Fruit fly (Drosophila melanogaster) whole organism, adult: ENCODE measurements around the gene topi.

ENCODE experiments used
- CG11617 ChIP-seq: fragments of 200-800 bp; sonication (Bioruptor generic); optimal IDR thresholded peaks from 2 replicates; lab custom pipeline; 2017; ENCODE audit warnings: mild to moderate bottlenecking, missing biosample characterization, missing genetic modification reagents, missing genetic modification characterization
- CG12768 ChIP-seq: fragments of 200-800 bp; sonication (Bioruptor generic); optimal IDR thresholded peaks from 2 replicates; lab custom pipeline; 2017; ENCODE audit warnings: missing biosample characterization, missing genetic modification characterization, mild to moderate bottlenecking, moderate library complexity, missing genetic modification reagents
- CG14711 ChIP-seq: fragments of 200-800 bp; sonication (Bioruptor generic); optimal IDR thresholded peaks from 2 replicates; lab custom pipeline; 2018; ENCODE audit warnings: missing biosample characterization, mild to moderate bottlenecking, missing genetic modification characterization, moderate library complexity
- CG1620 ChIP-seq: fragments of 200-800 bp; sonication (Bioruptor generic); optimal IDR thresholded peaks from 2 replicates; lab custom pipeline; 2016; ENCODE audit warnings: missing biosample characterization, missing genetic modification characterization
- CG33017 ChIP-seq: fragments of 200-800 bp; sonication (Bioruptor generic); optimal IDR thresholded peaks from 2 replicates; lab custom pipeline; 2018; ENCODE audit warnings: missing biosample characterization, mild to moderate bottlenecking, missing genetic modification characterization, moderate library complexity
- CG5204 ChIP-seq: fragments of 200-800 bp; sonication (Bioruptor generic); optimal IDR thresholded peaks from 2 replicates; lab custom pipeline; 2016; ENCODE audit warnings: missing biosample characterization, missing genetic modification characterization
- CG7045 ChIP-seq: fragments of 200-800 bp; sonication (Bioruptor generic); optimal IDR thresholded peaks from 2 replicates; lab custom pipeline; 2017; ENCODE audit warnings: missing biosample characterization, mild to moderate bottlenecking, missing genetic modification characterization
- CG7101 ChIP-seq: fragments of 200-800 bp; sonication (Bioruptor generic); optimal IDR thresholded peaks from 2 replicates; lab custom pipeline; 2018; ENCODE audit warnings: missing biosample characterization, mild to moderate bottlenecking, missing genetic modification characterization, moderate library complexity
- Clk ChIP-seq: fragments of 200-800 bp; sonication (Bioruptor generic); optimal IDR thresholded peaks from 2 replicates; lab custom pipeline; 2017; ENCODE audit warnings: missing biosample characterization, missing genetic modification characterization
- Crg-1 ChIP-seq: fragments of 200-800 bp; sonication (Bioruptor generic); optimal IDR thresholded peaks from 2 replicates; lab custom pipeline; 2016; ENCODE audit warnings: missing biosample characterization, missing genetic modification characterization
- Hr96 ChIP-seq: fragments of 200-800 bp; sonication (Bioruptor generic); optimal IDR thresholded peaks from 2 replicates; lab custom pipeline; 2016; ENCODE audit warnings: missing biosample characterization, missing genetic modification characterization
- Mnt ChIP-seq: fragments of 200-800 bp; sonication (Bioruptor generic); optimal IDR thresholded peaks from 2 replicates; lab custom pipeline; 2016; ENCODE audit warnings: missing biosample characterization, mild to moderate bottlenecking, missing genetic modification characterization
- bab1 ChIP-seq: fragments of 200-800 bp; sonication (Bioruptor generic); optimal IDR thresholded peaks from 3 replicates; lab custom pipeline; 2019; ENCODE audit warnings: missing biosample characterization, mild to moderate bottlenecking, missing genetic modification characterization, moderate library complexity
- cic ChIP-seq: fragments of 200-800 bp; sonication (Bioruptor generic); optimal IDR thresholded peaks from 2 replicates; lab custom pipeline; 2017; ENCODE audit warnings: missing biosample characterization, mild to moderate bottlenecking, missing genetic modification characterization, moderate library complexity
- cnc ChIP-seq, 2 experiments: fragments of >200 bp; optimal IDR thresholded peaks; 2 replicates each; lab custom pipeline; 2017
- kay ChIP-seq: fragments of 200-800 bp; sonication (Bioruptor generic); peaks from one replicate; lab custom pipeline; 2016; ENCODE audit warnings: missing biosample characterization, missing genetic modification characterization, borderline replicate concordance
- ovo ChIP-seq: fragments of 200-800 bp; sonication (Bioruptor generic); optimal IDR thresholded peaks from 2 replicates; lab custom pipeline; 2016; ENCODE audit warnings: missing biosample characterization, missing genetic modification characterization
- pad ChIP-seq: fragments of 200-800 bp; sonication (Bioruptor generic); optimal IDR thresholded peaks from 3 replicates; lab custom pipeline; 2017; ENCODE audit warnings: missing biosample characterization, missing genetic modification characterization, mild to moderate bottlenecking, moderate library complexity, missing genetic modification reagents
- tj ChIP-seq: fragments of 200-800 bp; sonication (Bioruptor generic); optimal IDR thresholded peaks from 3 replicates; lab custom pipeline; 2017; ENCODE audit warnings: missing biosample characterization, mild to moderate bottlenecking, missing genetic modification characterization, moderate library complexity
- toe ChIP-seq: fragments of 200-800 bp; sonication (Bioruptor generic); optimal IDR thresholded peaks from 2 replicates; lab custom pipeline; 2016; ENCODE audit warnings: missing biosample characterization, missing genetic modification characterization

topi gene

DNA sequence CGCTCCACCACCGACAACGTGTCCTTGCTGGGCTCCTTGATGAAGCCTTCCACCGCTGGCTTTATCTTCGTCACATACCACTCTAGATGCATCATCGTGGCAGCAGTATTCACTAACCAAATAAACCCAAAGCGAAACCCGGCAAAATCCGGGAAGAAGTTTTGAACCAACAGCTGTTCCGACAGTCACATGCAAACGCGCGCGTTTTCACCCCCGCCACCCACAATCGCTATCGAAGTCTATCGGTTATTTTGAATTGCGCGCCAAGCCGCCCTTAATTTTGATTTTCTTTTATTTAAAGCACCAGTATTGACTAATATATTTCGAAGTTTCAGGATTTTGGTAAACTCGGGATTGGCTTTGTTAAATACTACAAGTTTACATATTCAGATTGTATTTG is 20.4 kb upstream of the topi start, which contains the start of gene Tti1:
Tti1 (minus strand) TSS at position 200 of the 400 bp plus-strand sequence.
- TF ChIP-seq bab1 (GFP tag; lab: Kevin White, UChicago) (no peak), CG7045 (GFP tag; lab: Kevin White, UChicago) (no peak), CG1620 (GFP tag; lab: Kevin White, UChicago) (no peak), CG12768 (GFP tag; lab: Kevin White, UChicago) (no peak), Crg-1 (GFP tag; lab: Kevin White, UChicago) (no peak), CG7101 (tag; lab: Kevin White, UChicago) (no peak), tj (GFP tag; lab: Kevin White, UChicago) (no peak), ovo (no peak), pad (GFP tag; lab: Kevin White, UChicago) (no peak), CG14711 (tag; lab: Kevin White, UChicago) (no peak), Mnt (GFP tag; lab: Kevin White, UChicago) (no peak), toe (GFP tag; lab: Kevin White, UChicago) (no peak)

DNA sequence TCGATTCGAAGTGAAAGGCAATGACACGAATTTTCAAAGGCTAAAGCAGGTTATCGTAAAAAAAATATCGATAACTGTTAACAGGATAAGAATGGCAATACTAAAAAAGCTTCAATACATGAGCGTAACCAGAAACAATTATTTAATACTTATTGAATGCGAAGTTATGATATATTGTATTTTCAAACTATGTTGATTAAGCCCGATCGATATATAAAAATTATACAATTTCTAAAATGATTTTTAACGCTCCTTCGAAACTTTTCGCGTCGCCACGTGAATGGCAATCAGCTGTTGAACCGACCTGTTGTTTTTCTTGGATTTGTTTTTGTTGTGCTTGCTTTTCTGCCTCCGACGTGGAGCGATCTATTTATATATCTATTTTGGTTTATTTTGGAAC is 18.7 kb upstream of the topi start, which contains the start of the genes Alg12 and Rpt3R:
Alg12 (plus strand) TSS at position 305 of the 400 bp plus-strand sequence.
Rpt3R (minus strand) TSS at position 324 of the 400 bp plus-strand sequence.
- TF ChIP-seq CG14711 (tag; lab: Kevin White, UChicago) (peak; percentile 71), pad (GFP tag; lab: Kevin White, UChicago) (no peak), CG5204 (no peak), Crg-1 (GFP tag; lab: Kevin White, UChicago) (peak; percentile 19), ovo (no peak), cnc (optimal IDR thresholded peaks at IDR 0.05; lab: Kevin White, UChicago) (no peak), CG11617 (GFP tag; lab: Kevin White, UChicago) (peak; percentile 4), toe (GFP tag; lab: Kevin White, UChicago) (no peak), Hr96 (GFP tag; lab: Kevin White, UChicago) (no peak), CG12768 (GFP tag; lab: Kevin White, UChicago) (no peak), bab1 (GFP tag; lab: Kevin White, UChicago) (peak; percentile 21), CG1620 (GFP tag; lab: Kevin White, UChicago) (no peak), CG7045 (GFP tag; lab: Kevin White, UChicago) (no peak)

DNA sequence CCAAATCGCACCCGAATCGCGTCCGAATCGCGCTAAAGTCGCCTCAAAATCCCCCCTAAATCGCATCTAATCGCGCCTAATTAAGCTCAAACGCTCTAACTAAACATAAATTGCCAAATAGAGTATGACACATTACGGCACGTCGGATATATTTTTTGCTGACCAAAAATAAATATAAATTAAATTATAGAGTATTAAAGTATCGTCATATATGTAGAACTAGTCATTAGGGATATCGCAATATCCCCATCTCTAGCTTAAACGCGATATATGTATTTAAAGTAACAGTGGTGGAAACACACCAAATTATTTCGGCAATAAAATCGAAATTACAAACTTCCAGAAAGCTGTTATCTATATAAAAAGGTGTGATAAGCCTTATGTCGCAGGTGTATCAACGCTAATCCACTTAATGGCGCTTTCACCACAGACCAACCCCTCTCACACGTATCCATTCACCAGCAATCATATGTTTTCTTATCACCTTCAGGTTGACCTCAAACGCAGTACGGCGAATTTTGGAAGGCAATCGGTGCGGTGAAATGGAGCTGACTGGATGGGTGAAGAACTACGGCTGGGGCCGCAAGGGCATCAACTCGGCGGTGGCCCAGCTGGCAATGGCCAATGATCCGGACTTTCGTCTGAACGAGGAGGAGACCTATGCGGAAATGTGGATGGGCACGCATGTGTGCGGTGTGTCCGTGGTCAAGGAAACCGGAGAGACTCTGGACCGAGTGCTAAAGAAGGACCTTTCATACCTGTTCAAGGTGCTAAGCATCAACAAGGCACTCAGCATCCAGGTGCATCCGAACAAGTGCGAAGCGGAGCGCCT is 15.3 kb upstream of the topi start, which contains the start of gene Mpi:
Mpi (plus strand) TSS at position 263 of the 832 bp plus-strand sequence.
- TF ChIP-seq CG11617 (GFP tag; lab: Kevin White, UChicago) (peak; percentile 50), tj (GFP tag; lab: Kevin White, UChicago) (peak; percentile 38), CG33017 (tag; lab: Kevin White, UChicago) (peak; percentile 21), kay (GFP tag; lab: Kevin White, UChicago) (no peak), toe (GFP tag; lab: Kevin White, UChicago) (no peak), cic (GFP tag; lab: Kevin White, UChicago) (peak; percentile 85), ovo (no peak), Crg-1 (GFP tag; lab: Kevin White, UChicago) (no peak), CG7101 (tag; lab: Kevin White, UChicago) (peak; percentile 2), CG5204 (no peak), pad (GFP tag; lab: Kevin White, UChicago) (no peak), CG14711 (tag; lab: Kevin White, UChicago) (no peak), CG7045 (GFP tag; lab: Kevin White, UChicago) (no peak), CG12768 (GFP tag; lab: Kevin White, UChicago) (peak; percentile 44), CG1620 (GFP tag; lab: Kevin White, UChicago) (peak; percentile 23), Clk (no peak), Mnt (GFP tag; lab: Kevin White, UChicago) (peak; percentile 43), bab1 (GFP tag; lab: Kevin White, UChicago) (peak; percentile 70), Hr96 (GFP tag; lab: Kevin White, UChicago) (no peak), cnc (optimal IDR thresholded peaks at IDR 0.05; lab: Kevin White, UChicago) (no peak)

DNA sequence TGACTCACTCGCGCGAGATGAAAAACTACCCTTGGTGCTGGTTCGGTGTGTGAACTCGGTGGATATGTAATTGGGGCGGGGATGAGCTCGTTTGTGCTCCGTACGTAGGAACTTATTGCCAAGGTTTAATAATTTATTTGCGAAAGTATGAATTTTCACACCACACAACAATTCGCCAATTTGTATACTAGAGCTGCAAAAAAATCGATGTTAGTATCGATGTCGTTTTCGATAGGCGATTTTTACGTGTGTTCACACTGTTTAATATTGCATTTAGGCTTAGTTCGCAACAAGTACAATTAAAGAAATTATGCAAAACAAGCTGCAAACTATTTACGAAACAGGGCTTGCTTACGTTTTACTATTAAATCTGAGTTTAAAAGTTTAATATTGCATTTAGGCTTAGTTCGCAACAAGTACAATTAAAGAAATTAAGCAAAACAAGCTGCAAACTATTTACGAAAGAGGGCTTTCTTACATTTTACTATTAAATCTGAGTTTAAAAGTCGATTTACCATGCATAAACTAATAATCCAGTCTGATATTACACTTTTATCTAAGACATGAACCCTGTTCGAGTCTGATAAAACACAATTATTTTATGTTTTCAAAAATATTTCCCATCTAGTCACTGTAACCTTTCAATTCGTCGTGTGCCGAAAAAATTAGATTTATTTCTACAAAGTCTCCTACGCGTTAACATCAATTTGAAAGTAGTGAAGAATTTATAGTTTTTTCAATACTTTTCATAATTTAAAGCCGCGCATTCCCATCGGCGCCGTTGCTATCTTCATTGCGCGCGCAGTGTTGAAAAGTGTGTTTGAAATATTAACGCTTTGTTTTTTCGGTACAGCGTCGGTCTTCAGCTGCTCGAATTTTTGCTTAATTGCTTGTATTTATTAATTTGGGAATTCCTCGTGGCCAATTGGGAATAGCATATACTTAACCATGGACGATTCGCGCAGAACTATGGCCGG is 11.7 kb upstream of the topi start, which contains the start of the genes Snap24 and CG8478:
Snap24 (minus strand) TSS at position 196 of the 977 bp plus-strand sequence.
CG8478 (plus strand) TSS at position 696 of the 977 bp plus-strand sequence.
- peak; percentile 1 for TF ChIP-seq CG11617 (GFP tag; lab: Kevin White, UChicago)
- TF ChIP-seq Hr96 (GFP tag; lab: Kevin White, UChicago) = no peak
- no peak for TF ChIP-seq ovo
- TF ChIP-seq CG7101 (tag; lab: Kevin White, UChicago) = no peak
- no peak for TF ChIP-seq toe (GFP tag; lab: Kevin White, UChicago)
- peak; percentile 25 for TF ChIP-seq Mnt (GFP tag; lab: Kevin White, UChicago)
- no peak for TF ChIP-seq cnc (optimal IDR thresholded peaks at IDR 0.05; lab: Kevin White, UChicago)
- TF ChIP-seq pad (GFP tag; lab: Kevin White, UChicago) = peak; percentile 51
- no peak for TF ChIP-seq CG12768 (GFP tag; lab: Kevin White, UChicago)
- no peak for TF ChIP-seq kay (GFP tag; lab: Kevin White, UChicago)
- TF ChIP-seq cic (GFP tag; lab: Kevin White, UChicago) = no peak
- TF ChIP-seq CG14711 (tag; lab: Kevin White, UChicago) = no peak
- peak; percentile 0 for TF ChIP-seq tj (GFP tag; lab: Kevin White, UChicago)
- TF ChIP-seq bab1 (GFP tag; lab: Kevin White, UChicago) = peak; percentile 9
- TF ChIP-seq CG33017 (tag; lab: Kevin White, UChicago) = no peak
- no peak for TF ChIP-seq Crg-1 (GFP tag; lab: Kevin White, UChicago)
- no peak for TF ChIP-seq CG1620 (GFP tag; lab: Kevin White, UChicago)
- TF ChIP-seq CG5204 = no peak
- TF ChIP-seq Clk = no peak
- no peak for TF ChIP-seq CG7045 (GFP tag; lab: Kevin White, UChicago)
